Worm (Caenorhabditis elegans) whole organism, L2 larva: ENCODE measurements around the gene nhr-19.

Experiments used
- Y55F3AM.14 ChIP-seq: fragments of 200-800 bp; sonication (Bioruptor generic); optimal IDR thresholded peaks from 2 replicates; lab custom pipeline; 2018; ENCODE audit warnings: mild to moderate bottlenecking, missing genetic modification characterization, missing compliant biosample characterization
- nhr-129 ChIP-seq: fragments of 150-350 bp; optimal IDR thresholded peaks from 2 replicates; lab custom pipeline; 2014; ENCODE audit warnings: missing biosample characterization, missing genetic modification characterization

- TF ChIP-seq nhr-129 (tag; lab: Kevin White, UChicago) (no peak), Y55F3AM.14 (GFP tag; lab: Kevin White, UChicago) (no peak)
Observed at ce11 chrII:9589667-9590066, 15.7 kb downstream of the nhr-19 start, which contains the start of gene eral-1.
